Worm (Caenorhabditis elegans): Measurements from ENCODE around the gene rig-6.

- TF ChIP-seq mab-5 (tag; optimal IDR thresholded peaks at IDR 0.05) (no peak), blmp-1 (tag; optimal IDR thresholded peaks at IDR 0.05) (no peak), unc-62 (GFP tag; optimal IDR thresholded peaks at IDR 0.05) (no peak), elt-1 (tag; optimal IDR thresholded peaks at IDR 0.05; ENCODE audit: borderline replicate concordance, insufficient read depth) (no peak), nhr-12 (tag; optimal IDR thresholded peaks at IDR 0.05) (no peak), elt-3 (tag; optimal IDR thresholded peaks at IDR 0.05) (no peak), pha-4 (tag; optimal IDR thresholded peaks at IDR 0.05) (no peak), lin-13 (tag; optimal IDR thresholded peaks at IDR 0.05) (no peak), nhr-76 (tag; optimal IDR thresholded peaks at IDR 0.05) (no peak), bed-3 (GFP tag; optimal IDR thresholded peaks at IDR 0.05) (no peak), nhr-237 (tag; optimal IDR thresholded peaks at IDR 0.05) (no peak), mls-2 (tag; optimal IDR thresholded peaks at IDR 0.05) (no peak), snpc-4 (tag; optimal IDR thresholded peaks at IDR 0.05) (no peak)
Measured at ce11 chrII:4767612-4768011, 44.3 kb downstream of the rig-6 start.
